Worm (Caenorhabditis elegans) whole organism, L4/young adult: ENCODE results near the gene tbc-6.

Experiments
- W03F9.2 ChIP-seq: fragments of 150-350 bp; optimal IDR thresholded peaks from 2 replicates; lab custom pipeline; 2014; ENCODE audit warnings: missing biosample characterization, missing genetic modification characterization
- him-1 ChIP-seq: sonication (generic microtip); optimal IDR thresholded peaks from 2 replicates; lab custom pipeline; 2016; ENCODE audit warnings: missing genotype, missing genetic modification reagents, missing genetic modification characterization, missing compliant biosample characterization

DNA sequence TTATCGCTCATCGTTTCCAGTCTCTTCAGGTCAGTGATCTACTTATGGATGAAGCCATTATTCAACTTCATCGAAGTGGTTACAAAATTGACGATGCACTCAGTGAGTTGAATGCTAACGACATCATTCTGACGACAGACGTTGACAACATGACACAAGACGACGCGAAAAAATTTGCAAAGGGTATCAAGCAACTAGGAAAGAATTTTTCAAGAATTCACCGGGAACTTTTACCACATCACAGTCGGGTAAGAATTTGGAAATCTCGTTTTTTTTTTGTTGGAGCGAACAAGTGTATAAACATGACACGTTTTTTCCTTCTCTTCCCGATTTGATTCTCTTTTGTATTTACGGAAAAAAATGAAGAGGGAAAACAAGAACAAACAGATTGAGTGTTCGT lies 7.3 kb upstream of the tbc-6 start:
- TF ChIP-seq him-1 (tag; lab: Kevin White, UChicago) (no peak), W03F9.2 (tag; lab: Kevin White, UChicago) (no peak)
